Fruit fly (Drosophila melanogaster) S2 (cell line): ENCODE data around the gene Cpr73D.
A peak's percentile ranks its signal among the peaks of the same experiment; 100 is the strongest.
"Not testable (repeated sequence)": the region's sequence is repeated elsewhere in the genome, so short reads cannot be mapped to it uniquely, and the experiment has no call there.

Source experiments
- CG8478 ChIP-seq: fragments of >200 bp; optimal IDR thresholded peaks from 2 replicates; lab custom pipeline; 2018
- CTCF ChIP-seq, 2 experiments: fragments of >200 bp; optimal IDR thresholded peaks; 2 replicates each; lab custom pipeline; 2018

Cpr73D gene

DNA sequence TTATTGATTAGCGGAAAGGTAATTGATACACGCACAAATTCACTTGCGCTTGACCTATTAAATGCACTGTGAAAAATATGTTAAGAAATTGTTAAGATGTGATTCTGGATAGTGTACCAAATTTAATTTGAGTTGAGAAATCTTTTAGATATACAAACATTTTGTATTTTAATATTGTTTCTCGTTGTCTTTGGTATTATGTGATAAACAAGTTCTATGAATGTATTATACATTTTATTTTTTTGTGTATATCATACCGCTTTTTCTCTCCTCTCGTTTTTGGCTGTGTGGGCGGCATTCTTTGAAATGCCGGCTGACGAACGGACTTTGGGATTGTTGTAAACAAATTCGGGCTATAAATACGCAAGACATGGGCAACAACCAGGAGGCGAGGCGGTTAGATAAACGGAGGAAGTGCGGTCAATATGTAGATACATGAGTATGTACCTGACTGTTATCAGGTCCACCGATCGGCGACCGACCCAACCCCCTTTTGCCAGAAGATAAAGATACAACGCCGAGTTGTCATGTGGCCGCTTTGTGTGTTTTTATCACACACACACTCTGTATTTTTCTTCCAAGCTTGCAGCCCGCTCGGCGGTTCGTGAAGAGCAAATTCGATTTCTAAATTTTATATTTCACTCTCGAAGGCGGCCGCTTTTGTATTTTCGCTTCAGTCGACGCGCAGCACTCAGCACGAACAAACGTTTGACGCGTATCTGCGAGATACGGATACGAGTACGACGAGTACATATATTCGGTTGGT lies 538 bp downstream of the Cpr73D start:
- TF ChIP-seq CTCF (optimal IDR thresholded peaks at IDR 0.05; lab: Kevin White, UChicago) (no peak), CG8478 (no peak)

DNA sequence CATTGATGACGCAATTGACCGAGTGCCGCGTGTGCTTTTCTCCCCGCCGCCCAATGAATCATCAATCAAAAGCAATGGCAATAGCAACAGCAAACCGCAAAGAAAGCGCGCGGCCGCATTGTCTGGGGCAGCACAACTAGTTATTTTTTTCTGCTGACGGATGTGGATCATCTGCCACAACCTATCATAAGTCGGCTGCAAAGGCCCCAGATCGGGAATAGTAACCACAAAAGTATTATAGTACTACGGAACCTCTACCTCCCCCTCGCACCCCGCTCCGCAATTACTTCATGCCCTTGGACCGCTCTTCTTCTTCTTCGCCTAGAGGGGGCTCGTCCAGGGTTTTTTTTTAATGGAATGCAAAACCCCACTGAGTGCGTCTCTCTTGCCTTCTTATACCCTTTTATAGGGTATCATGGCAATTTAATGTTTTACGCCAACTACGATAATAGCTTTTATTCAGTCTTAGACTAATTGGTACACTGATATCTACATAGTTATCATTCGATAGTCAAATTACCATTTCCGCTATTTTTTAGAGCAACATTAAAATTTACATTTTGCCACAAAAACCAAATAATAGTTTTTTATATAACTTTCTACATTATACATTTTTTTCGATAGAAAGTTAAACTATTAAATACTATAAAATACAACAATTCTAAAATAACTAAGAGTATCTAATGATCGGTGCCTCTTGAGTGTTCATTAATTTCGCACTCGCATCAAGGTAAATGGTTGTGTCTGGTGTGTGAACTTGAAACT lies 1.3 kb downstream of the Cpr73D start:
- TF ChIP-seq CTCF (optimal IDR thresholded peaks at IDR 0.05; lab: Kevin White, UChicago) (no peak), CG8478 (no peak)

DNA sequence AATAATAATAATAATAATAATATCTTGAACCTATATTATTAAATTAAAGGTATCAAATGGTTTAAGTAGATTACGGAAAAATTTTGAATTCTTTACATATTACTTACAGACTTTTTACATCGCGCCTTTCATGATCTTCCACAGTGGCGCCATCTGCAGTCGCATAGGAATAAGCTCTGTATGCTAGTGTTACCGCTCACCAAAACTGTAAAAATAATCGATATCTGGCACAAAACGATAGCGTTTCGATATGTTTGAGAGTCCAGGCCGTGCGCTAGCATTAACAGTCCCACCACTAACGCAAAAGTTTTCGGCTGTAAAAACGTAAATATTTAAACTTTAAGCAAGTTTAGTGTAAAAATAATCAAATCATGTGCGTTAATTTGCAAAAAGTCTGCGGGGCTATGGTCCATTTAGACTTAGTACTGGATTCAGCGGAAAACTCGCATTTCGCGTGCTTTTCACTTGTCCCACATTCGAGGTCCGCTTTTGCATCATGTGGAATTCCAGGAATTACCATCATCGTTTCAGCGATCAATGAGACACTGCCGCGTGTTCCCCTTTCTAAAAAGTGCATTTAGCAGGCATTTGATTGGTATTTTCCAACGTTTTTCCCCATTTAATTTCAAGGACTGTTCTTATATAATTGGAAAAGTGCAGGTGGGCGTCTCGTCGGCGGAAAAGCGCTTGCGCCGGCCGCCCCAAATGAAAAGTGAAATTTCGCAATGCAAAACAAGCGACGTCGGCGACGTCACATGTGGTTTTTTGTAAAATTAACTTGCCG lies 2.1 kb downstream of the Cpr73D start:
- TF ChIP-seq CG8478 (no peak), CTCF (optimal IDR thresholded peaks at IDR 0.05; lab: Kevin White, UChicago) (peak; percentile 93 to 94)

DNA sequence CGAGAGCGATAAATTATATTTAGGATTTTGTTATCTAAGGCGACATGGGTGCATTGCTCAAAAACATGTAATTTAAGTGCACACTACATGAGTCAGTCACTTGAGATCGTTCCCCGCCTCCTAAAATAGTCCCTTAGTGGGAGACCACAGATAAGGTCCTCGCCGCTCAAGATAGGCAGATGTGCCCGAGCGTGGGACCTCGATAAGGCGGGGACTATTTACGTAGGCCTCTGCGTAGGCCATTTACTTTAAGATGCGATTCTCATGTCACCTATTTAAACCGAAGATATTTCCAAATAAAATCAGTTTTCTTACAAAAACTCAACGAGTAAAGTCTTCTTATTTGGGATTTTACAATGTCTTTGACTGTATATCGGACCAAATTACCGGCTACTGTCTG lies 3.0 kb downstream of the Cpr73D start, which contains the start of gene Ogdh:
TSS of gene Ogdh (plus strand) at position 301 of the 400 bp plus-strand sequence.
- not testable (repeated sequence) for TF ChIP-seq CG8478; CTCF (optimal IDR thresholded peaks at IDR 0.05; lab: Kevin White, UChicago)

DNA sequence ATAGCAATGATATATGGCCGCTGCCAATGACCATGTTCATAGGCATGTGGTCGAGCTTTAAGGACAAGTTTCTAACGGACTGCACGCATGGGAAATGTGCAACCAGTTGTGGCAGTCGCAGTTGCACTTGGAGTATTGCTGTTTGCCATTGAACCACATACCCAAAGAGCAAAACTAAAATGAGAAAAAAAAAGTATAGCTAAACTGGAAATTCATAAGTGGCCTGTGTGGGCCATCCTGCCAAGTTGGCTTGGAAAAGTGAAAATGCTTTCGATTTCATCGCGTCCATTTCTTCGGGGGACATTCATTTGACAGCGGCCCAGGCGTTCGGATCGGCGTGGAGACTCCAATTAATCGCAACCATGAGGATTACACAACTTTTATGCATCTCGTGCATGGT lies 13.4 kb downstream of the Cpr73D start, which contains the start of gene Obp73a:
TSS of gene Obp73a (plus strand) at position 301 of the 400 bp plus-strand sequence.
- TF ChIP-seq CG8478 (no peak), CTCF (optimal IDR thresholded peaks at IDR 0.05; lab: Kevin White, UChicago) (no peak)

DNA sequence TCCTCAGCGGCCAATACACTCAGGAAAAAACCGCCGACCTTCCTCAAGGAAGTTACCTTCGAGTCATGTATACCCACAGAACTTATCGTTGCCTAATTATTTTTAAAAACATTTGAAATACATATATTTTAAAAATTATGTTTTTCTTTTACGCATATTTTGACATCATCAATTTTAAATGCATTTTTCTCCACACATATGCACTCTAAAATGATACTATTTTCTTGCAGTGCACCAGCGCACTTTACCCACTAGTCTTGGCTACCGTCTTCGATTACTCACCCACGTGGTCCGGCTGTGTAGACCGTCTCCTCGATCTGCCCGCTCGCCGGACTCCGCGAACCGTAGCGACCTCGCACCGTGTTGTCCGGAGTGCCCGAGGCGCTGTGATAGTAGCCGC lies 16.2 kb downstream of the Cpr73D start:
- TF ChIP-seq CG8478 (no peak), CTCF (optimal IDR thresholded peaks at IDR 0.05; lab: Kevin White, UChicago) (no peak)

DNA sequence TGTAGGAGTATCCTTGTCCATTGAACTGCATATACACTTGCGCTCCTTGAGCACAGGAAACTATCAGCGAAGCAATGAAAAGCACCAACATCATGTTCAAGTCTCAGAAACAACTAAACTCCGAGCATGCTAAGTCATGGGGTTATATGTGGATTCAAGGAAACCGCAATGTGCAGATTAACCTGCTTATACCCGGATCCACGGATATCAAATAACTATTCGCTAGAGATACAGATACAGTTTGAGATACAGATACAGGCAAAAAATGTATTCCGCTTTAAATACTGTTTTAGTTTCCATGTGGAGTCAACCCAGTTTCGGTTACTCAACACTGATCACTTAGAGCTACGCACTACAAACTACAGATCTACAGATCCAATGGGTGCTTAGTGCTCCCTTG lies 18.6 kb downstream of the Cpr73D start, which contains the start of gene CG13022:
TSS of gene CG13022 (minus strand) at position 101 of the 400 bp plus-strand sequence.
- no peak for TF ChIP-seq CTCF (optimal IDR thresholded peaks at IDR 0.05; lab: Kevin White, UChicago)
- no peak for TF ChIP-seq CG8478

DNA sequence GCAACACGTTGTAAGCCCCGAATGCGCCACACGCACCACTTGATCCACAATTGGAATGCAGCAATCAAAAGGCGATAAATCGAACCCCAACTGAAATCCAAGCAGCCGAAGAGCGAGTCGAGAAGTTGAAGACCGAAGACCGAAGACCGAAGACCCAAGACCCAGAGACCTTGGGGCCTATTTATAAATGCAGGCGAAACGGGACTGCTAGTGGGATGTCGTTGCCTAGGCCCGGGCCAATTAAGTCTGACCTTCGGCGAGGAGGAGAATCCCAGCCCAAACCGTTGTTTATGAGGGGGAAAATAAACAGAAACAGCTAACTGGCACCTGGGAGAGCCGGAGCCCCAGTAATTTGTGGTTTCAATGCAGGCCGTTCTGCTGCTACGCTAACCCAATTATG lies 20.8 kb downstream of the Cpr73D start:
- TF ChIP-seq CTCF (optimal IDR thresholded peaks at IDR 0.05; lab: Kevin White, UChicago): no peak
- no peak for TF ChIP-seq CG8478

DNA sequence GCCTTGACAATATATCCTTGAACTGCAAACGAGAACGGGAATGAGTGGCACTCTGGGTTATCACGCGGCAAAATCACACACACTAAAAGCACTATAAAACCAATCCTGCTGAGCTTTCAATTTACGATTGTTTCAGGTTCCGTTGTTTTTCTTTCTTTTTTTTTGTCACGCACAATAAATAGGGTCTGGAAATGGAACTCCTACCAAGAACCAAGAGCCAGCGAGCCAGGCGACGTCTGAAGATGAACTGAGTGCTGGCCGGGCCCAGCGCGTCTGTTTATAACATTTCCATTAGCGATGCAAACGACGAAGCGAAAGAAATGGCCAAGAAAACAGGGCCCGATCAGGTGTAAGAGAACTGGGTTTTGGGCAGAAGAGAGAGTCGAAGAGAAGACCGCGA lies 22.2 kb downstream of the Cpr73D start, which contains the start of gene CG11905:
TSS of gene CG11905 (minus strand) at position 253 of the 400 bp plus-strand sequence.
- TF ChIP-seq CTCF (optimal IDR thresholded peaks at IDR 0.05; lab: Kevin White, UChicago) (no peak), CG8478 (no peak)

DNA sequence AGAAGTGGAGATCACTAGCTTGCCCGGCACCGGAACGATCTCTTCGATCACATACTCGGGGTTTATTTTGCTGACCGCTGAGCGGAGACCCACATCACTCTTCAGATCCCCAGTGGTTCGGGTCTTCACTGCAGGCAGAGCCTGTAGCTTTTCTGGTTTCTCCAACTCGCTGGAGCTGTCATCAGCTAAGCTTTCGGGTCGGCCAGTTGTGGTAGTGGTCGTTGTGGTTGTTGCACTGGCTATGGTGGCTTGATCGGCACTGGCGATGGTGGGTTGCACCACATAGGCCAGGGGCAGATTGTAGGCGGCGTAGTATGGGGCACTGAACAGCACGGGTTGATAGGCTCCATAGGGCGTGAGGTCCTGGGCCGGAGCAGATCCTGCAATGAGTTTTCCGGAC lies 27.0 kb downstream of the Cpr73D start:
- TF ChIP-seq CG8478 (no peak), CTCF (optimal IDR thresholded peaks at IDR 0.05; lab: Kevin White, UChicago) (peak; percentile 63 to 67)

DNA sequence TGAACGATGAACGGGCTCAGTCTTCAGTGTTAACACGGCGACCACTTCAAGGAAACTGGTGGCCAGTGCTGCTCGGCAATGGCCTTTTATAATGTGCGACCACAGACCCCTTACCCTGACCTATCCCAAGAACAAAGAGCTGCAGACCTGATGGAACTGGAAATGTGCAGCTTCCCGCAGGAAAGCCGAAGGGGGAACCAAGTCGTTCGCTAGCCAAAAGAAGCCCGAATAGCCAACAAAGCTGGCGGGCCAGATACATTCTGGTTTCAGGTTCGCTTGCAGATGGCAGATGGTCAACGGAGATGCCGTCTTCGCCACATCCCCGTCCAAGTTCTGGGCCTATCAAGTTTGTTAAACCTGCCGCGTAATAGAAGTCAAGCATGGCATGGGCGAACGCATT lies 30.1 kb downstream of the Cpr73D start, which contains the start of gene CG13023:
TSS of gene CG13023 (minus strand) at position 60 of the 400 bp plus-strand sequence.
- TF ChIP-seq CG8478: no peak
- no peak for TF ChIP-seq CTCF (optimal IDR thresholded peaks at IDR 0.05; lab: Kevin White, UChicago)

DNA sequence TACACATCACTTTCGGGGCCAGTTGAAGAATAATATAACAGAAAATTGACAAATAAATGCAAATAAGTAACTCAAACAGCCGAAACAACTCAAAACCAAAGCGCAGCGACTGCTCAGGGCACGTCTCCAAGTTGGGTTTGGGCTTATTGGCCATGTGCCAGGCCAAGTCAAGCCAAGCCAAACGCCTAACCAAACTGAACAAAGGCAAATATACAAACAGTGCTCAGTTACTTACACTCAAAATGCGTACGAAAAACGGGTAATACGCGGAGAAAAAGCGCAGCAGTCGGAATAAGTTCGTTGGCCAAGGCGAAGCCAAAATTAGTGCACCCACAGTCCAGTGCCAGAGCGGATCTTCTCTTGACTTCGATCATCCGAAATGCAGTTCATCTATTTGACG lies 34.5 kb downstream of the Cpr73D start, which contains the start of gene CG13028:
TSS of gene CG13028 (plus strand) at position 301 of the 400 bp plus-strand sequence.
- TF ChIP-seq CG8478 (no peak), CTCF (optimal IDR thresholded peaks at IDR 0.05; lab: Kevin White, UChicago) (no peak)

DNA sequence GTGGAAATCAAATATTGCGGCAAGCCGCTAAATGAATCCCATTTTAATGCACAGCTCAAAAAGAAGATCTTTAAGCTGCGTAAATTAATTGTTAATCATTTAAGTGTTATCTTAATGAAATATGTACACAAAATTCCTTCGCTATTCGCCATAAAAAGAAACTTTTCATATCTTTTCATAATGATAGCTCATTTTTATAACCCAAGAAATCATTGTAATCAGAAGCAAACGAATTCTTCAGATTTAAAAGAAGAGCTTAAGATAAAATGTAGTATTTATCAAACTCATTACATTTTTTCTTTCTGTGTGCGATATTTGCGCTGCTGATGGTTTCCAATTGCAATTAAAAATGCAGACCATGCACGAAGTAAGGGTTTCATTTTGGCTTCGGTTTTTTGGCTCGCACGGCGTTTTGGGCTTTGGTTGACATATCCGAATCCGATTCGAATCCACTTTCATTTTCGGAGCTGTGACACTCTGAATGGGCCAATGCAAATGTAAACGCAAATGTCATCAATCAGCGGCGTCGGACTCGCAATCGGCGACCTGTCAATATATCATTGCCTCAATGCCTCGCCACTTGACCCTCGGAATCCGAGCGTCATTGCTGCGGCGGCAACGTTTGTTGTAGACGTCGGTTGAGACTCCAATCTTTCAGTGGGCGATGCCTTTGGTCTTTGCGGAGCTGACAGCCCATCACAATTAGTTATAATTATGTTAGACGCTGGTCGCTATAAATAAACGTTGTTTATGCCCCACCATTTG lies 39.9 kb downstream of the Cpr73D start:
- TF ChIP-seq CTCF (optimal IDR thresholded peaks at IDR 0.05; lab: Kevin White, UChicago) (no peak), CG8478 (no peak)

DNA sequence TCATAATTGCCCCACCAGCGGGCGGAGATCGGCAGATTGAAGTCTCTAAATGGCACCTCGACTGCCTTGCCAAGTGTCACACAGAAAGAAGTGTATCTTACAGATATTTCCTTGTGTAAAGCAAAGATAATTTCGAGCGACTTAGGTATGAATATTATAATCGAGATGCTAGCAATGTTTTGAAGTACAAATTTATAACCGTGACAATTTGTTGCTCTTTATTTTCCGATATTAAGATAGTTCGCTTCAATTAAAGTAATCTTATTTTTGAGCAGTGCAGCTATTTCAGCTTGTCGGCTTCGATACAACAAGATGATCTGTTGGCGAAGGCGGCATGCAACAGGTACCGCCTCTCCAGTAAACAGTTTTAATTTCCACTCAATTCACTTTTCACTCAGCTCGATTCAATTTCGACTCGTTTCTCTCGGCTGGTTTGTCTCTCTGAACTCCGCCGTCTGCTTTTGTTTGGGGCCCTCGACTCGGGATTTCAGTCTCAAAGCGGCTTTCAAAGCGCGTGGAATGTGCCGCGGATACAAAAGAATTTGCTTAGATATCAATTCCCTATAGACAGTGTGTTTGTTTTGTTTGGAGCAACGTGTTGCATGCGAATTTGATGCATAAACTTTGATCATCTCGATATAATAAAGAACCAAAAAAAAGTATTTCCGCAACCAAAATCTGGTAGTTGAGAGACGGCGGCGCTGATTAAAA lies 41.6 kb downstream of the Cpr73D start:
- no peak for TF ChIP-seq CG8478
- no peak for TF ChIP-seq CTCF (optimal IDR thresholded peaks at IDR 0.05; lab: Kevin White, UChicago)
